Worm (Caenorhabditis elegans) whole organism, L1 larva: Measurements from ENCODE around the gene unc-71.

Experiments
- egl-13 ChIP-seq: sonication (generic microtip); optimal IDR thresholded peaks from 2 replicates; lab custom pipeline; 2016; ENCODE audit warnings: missing genotype, missing genetic modification reagents, missing genetic modification characterization, missing compliant biosample characterization
- lin-15B ChIP-seq: fragments of 150-350 bp; sonication (generic microtip); optimal IDR thresholded peaks from 3 replicates; lab custom pipeline; 2014; ENCODE audit warnings: missing biosample characterization, missing genetic modification characterization
- lsy-2 ChIP-seq, 2 experiments: fragments of 150-350 bp; optimal IDR thresholded peaks; 2 replicates each; lab custom pipeline; 2014; ENCODE audit warnings: missing biosample characterization in 2 of 2, missing genetic modification characterization in 2 of 2
- nhr-11 ChIP-seq: fragments of 150-350 bp; optimal IDR thresholded peaks from 2 replicates; lab custom pipeline; 2014; ENCODE audit warnings: missing biosample characterization, missing genetic modification characterization
- nhr-19 ChIP-seq: fragments of 200-800 bp; sonication (Bioruptor generic); conservative IDR thresholded peaks from 2 replicates; pipeline ENCODE4 v1.3.6; 2022; ENCODE audit warnings: missing genetic modification characterization, missing compliant biosample characterization
- nhr-77 ChIP-seq: fragments of 150-350 bp; optimal IDR thresholded peaks from 2 replicates; lab custom pipeline; 2014; ENCODE audit warnings: missing biosample characterization, missing genetic modification characterization
- pag-3 ChIP-seq: sonication (generic microtip); optimal IDR thresholded peaks from 2 replicates; lab custom pipeline; 2017; ENCODE audit warnings: missing genetic modification characterization, mild to moderate bottlenecking, missing compliant biosample characterization, antibody characterized with exemption, borderline replicate concordance; ENCODE audit not compliant: insufficient read depth
- snpc-4 ChIP-seq: fragments of 150-350 bp; optimal IDR thresholded peaks from 2 replicates; lab custom pipeline; 2014; ENCODE audit warnings: missing biosample characterization, missing genetic modification characterization
- sox-4 ChIP-seq: sonication (generic microtip); optimal IDR thresholded peaks from 2 replicates; lab custom pipeline; 2016; ENCODE audit warnings: missing genetic modification characterization, missing compliant biosample characterization
- unc-62 ChIP-seq: fragments of 150-350 bp; optimal IDR thresholded peaks from 2 replicates; lab custom pipeline; 2014; ENCODE audit warnings: missing biosample characterization, missing genetic modification reagents, missing genetic modification characterization
- unc-98 ChIP-seq: fragments of 200-800 bp; sonication (Bioruptor generic); IDR thresholded peaks from 2 replicates; pipeline ENCODE4 v1.3.6; 2022; ENCODE audit warnings: missing genetic modification characterization, missing compliant biosample characterization

- TF ChIP-seq egl-13 (tag; lab: Kevin White, UChicago) = no peak
- 0 out of 2 replicates have a peak, but pooled peaks have one; percentile 9 for TF ChIP-seq nhr-19 (GFP tag; lab: Robert Waterston, UW)
- TF ChIP-seq lin-15B (tag; lab: Kevin White, UChicago) = no peak
- TF ChIP-seq lsy-2 (tag; optimal IDR thresholded peaks at IDR 0.05; lab: Kevin White, UChicago) = no peak
- no peak for TF ChIP-seq unc-62
- TF ChIP-seq pag-3 (tag; lab: Kevin White, UChicago) = no peak
- no peak for TF ChIP-seq sox-4 (tag; lab: Kevin White, UChicago)
- no peak for TF ChIP-seq nhr-77 (tag; lab: Kevin White, UChicago)
- no peak for TF ChIP-seq nhr-11 (tag; lab: Kevin White, UChicago)
- no peak for TF ChIP-seq unc-98 (GFP tag; lab: Robert Waterston, UW)
- TF ChIP-seq snpc-4 (tag; lab: Kevin White, UChicago) = no peak
Measured at ce11 chrIII:12833079-12833478, 58.5 kb downstream of the unc-71 start.
